Fruit fly (Drosophila melanogaster) Kc167 (cell line): Measurements from ENCODE around the gene CG42826.

Experiments used
- Myc ChIP-seq: fragments of >200 bp; optimal IDR thresholded peaks from 2 replicates; lab custom pipeline; 2017; ENCODE audit warnings: missing external identifiers
- Sin3A ChIP-seq: fragments of >200 bp; optimal IDR thresholded peaks from 2 replicates; lab custom pipeline; 2018; ENCODE audit warnings: missing external identifiers
- h ChIP-seq: fragments of >200 bp; optimal IDR thresholded peaks from 3 replicates; lab custom pipeline; 2018; ENCODE audit warnings: missing external identifiers
- insv ChIP-seq: fragments of >200 bp; optimal IDR thresholded peaks from 3 replicates; lab custom pipeline; 2018; ENCODE audit warnings: missing external identifiers
- psq ChIP-seq: fragments of >200 bp; optimal IDR thresholded peaks from 2 replicates; lab custom pipeline; 2017; ENCODE audit warnings: missing external identifiers
- ttk ChIP-seq: sonication (Bioruptor generic); optimal IDR thresholded peaks from 2 replicates; lab custom pipeline; 2017; ENCODE audit warnings: missing external identifiers

CG42826 gene

DNA sequence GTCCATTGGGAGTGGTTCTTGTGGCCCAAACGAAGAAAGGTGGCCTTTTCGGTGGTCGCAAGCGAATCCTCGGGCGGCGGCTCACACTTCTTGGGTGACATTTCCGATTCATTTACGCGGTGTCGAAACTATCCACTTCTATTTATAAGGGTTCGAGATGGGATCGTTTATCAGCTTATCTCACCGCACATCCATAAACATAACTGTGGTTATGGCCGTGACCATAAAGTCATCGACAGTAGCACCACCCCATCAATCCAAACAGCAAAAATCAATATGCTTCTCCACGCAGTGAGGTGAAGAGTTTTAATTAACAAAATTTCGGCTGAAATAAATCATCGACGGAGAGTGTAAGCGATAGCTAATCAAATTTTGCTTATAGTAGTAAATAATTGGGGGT, at the start of gene CG42826:
Gene CG42826, minus strand, starts transcription at position 101 of the 400 bp plus-strand sequence.
- no peak for TF ChIP-seq h (lab: Kevin White, UChicago)
- TF ChIP-seq ttk (lab: Kevin White, UChicago) = no peak
- TF ChIP-seq insv = no peak
- TF ChIP-seq Sin3A (lab: Kevin White, UChicago) = no peak
- no peak for TF ChIP-seq psq
- TF ChIP-seq Myc = no peak

DNA sequence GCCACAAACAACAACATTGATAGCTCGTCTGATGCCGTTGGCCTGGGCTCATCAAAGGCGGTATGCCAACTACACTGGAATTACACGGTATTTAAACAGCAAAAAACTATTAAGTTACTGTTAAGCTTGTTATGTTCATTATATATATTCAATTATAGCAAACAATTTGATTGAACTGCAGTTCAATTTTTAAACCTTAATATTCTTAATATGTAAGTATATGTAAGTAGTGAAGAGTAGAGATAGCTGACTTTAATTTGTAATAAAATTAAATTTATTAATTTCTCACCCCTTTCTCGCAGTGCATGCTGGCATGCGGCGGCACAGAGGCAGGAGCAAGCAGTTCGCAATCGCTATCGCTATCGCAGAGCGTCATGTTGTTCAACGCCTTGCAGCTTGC, 9.7 kb upstream of the CG42826 start:
- no peak for TF ChIP-seq h (lab: Kevin White, UChicago)
- TF ChIP-seq insv = no peak
- TF ChIP-seq ttk (lab: Kevin White, UChicago) = no peak
- no peak for TF ChIP-seq psq
- no peak for TF ChIP-seq Myc
- no peak for TF ChIP-seq Sin3A (lab: Kevin White, UChicago)

DNA sequence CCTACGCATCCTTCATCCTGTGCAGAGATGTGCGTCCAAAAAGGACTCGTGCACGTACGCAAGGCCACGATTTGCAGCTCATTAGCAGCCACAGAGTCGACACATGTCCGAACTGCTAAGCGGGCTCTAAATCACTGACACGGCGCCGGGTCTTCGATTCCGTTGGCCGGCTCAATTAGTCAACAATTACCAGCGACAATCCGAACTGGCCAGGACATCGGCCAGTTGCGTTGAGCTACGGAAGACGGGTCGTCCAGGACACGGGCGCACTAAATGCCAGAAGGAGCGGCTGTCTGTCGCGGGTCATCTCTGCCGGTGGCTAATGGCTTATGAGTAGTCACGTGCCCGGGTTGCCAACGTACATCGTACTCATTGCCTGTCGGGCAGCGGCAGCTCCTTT, 5.1 kb upstream of the CG42826 start:
- TF ChIP-seq Sin3A (lab: Kevin White, UChicago) = no peak
- TF ChIP-seq psq = no peak
- TF ChIP-seq h (lab: Kevin White, UChicago) = no peak
- no peak for TF ChIP-seq Myc
- TF ChIP-seq insv = no peak
- no peak for TF ChIP-seq ttk (lab: Kevin White, UChicago)

DNA sequence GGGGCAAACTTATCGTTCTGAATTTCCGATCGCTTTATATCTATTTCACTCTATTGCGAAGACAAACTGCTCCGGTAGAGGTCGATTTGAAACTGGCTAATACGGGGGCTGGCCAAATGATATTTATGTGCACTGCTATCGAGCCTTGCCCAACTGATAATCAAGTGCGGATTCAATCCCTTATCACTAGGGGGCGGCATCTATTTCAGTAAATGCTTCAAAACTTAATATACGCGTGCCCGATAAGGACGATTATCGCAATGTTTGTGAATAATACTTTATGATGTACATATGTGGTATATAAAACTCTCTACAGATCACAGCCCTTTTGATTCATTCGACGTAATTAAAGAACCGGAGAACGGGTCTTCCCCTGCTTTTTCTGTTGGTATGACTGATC, 2.7 kb downstream of the CG42826 start, which contains the start of gene Srg2:
Gene Srg2, minus strand, starts transcription at position 101 of the 400 bp plus-strand sequence.
- TF ChIP-seq insv = no peak
- no peak for TF ChIP-seq Sin3A (lab: Kevin White, UChicago)
- TF ChIP-seq psq = no peak
- no peak for TF ChIP-seq ttk (lab: Kevin White, UChicago)

DNA sequence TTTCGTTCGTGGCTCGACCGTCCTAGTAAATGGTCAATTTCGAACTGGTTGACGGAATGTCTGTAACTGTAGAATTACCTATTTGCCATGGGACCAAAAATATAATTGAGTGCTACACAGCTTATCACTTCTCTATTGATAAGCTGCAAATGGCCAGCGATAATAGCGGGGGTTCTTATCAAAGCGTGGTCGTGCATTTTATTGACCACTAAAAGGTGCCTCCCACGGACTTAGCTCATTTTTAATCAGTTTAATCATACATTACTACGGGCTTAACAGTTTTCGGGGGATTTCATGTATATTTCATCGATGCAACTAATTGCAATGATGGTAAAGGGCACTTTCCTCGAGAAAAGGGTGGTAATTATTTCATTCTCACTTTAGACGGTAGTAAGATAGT, 6.0 kb downstream of the CG42826 start, which contains the start of gene CG32054:
Gene CG32054, minus strand, starts transcription at position 17 of the 400 bp plus-strand sequence.
- TF ChIP-seq psq = no peak
- TF ChIP-seq ttk (lab: Kevin White, UChicago) = no peak
- TF ChIP-seq h (lab: Kevin White, UChicago) = no peak
- no peak for TF ChIP-seq Myc
- no peak for TF ChIP-seq insv
- no peak for TF ChIP-seq Sin3A (lab: Kevin White, UChicago)

DNA sequence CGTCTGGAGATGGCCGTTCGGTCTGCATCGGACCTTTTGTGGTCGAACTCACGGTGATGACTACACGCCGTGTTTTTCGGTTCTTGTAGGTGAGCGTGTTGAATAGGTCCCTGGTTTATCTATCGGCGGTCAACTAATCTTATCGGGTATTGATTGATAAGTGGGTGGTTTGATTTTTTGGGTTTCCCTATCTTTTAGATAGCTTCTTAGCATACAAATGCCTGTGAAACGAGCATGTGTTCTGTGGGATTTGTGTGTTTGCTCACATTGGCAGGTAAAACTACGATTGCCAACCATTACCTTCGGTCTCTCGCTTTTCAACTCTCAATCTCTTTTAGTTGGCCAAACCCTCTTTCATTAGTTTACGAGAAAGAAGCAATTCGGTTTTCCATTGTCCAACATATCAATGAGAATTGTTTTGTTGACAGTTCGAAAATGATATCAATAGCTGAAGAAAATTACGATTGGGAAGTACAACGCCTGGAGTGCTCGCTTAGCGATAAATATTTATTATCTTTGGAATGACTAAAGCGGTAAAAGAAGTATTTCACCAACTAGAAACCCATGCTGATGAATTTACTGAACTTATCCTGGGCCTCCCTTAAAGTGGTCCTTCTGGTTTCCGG, 8.3 kb downstream of the CG42826 start, which contains the start of gene CG32053:
Gene CG32053, minus strand, starts transcription at position 69 of the 626 bp plus-strand sequence.
- no peak for TF ChIP-seq ttk (lab: Kevin White, UChicago)
- TF ChIP-seq h (lab: Kevin White, UChicago) = no peak
- no peak for TF ChIP-seq psq
- no peak for TF ChIP-seq Sin3A (lab: Kevin White, UChicago)
- no peak for TF ChIP-seq Myc
- no peak for TF ChIP-seq insv

DNA sequence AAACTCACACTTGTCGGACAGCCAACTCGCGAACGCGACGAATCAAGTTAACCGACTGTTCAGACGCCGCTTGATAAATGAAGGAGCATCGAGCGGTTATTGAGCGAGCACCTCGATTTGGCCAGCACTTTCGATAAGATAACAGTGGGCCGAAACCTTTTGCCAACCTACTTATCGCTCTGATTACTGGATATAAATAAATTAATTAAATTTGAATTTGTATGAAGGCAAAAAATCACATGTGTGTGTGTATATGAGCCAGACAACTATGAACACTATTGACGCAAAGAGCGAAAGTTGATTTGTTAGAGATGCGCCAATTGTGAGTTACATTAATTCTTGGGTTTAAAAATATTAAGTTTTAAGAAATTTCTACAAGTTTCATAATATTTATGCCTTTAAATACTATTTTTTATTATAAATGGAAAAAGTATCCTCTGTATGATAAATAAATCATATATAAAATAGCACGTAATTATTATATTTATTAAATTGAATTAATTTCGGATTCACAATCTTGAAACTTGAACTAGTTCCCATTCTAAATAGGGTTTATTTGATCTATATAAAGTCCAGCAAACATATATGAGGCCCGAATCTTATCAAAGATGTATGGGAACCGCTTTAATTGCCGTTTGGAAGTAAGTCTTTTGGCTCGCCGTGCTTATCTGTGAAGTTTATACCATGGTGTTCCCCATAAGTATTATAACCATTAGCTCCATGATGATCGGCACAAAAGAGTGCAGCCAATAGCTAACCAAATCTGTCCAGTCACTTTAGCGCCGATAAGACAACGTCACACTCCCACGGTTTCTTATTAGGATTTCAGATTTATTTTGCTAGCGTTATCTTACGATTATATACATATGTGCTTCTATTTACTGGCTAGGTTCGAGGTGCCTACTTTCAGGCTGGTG, 11.1 kb downstream of the CG42826 start, which contains the start of gene CG14160:
Gene CG14160, minus strand, starts transcription at position 51 of the 917 bp plus-strand sequence.
- TF ChIP-seq h (lab: Kevin White, UChicago) (no peak), Myc (no peak), psq (no peak), Sin3A (lab: Kevin White, UChicago) (no peak), insv (no peak), ttk (lab: Kevin White, UChicago) (no peak)

DNA sequence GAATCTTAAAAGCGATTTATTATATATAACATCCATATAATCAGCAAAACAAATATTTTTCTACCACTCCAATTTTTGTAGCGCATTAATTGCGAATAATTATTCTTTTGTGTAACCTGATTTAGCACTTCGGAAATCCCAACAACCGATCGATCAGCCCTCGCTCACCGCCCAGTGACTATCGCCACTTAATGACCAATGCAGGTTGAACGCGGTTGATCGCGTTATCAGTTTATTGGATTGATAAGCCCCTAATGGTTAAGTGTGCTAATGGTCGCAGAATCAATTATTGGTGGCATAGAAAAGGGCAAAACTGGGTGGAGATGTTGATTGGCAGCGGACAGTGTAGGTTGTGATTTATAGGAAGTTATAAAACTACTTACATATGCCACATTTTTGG, 12.3 kb downstream of the CG42826 start:
- TF ChIP-seq ttk (lab: Kevin White, UChicago) = no peak
- no peak for TF ChIP-seq Sin3A (lab: Kevin White, UChicago)
- no peak for TF ChIP-seq Myc
- no peak for TF ChIP-seq psq
- TF ChIP-seq insv = no peak
- TF ChIP-seq h (lab: Kevin White, UChicago) = no peak

DNA sequence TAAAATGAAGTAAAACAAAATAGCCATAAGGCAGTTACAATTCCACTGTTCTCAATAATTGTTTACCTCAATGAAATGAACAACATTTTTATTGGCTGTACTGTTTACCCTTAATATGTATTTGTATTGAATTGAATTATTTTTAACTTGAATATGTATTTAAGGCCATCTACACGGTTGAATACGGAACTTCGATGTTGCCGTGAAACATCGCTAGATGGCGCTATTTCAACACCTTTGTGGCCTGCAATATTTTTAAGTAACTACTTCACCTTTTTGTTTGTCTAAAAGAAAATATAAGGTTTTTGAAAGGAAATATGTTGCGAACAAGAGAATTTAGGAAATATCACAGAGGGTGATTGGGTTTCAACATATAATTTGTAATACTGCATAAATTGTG, 22.1 kb downstream of the CG42826 start:
- TF ChIP-seq ttk (lab: Kevin White, UChicago) = no peak
- TF ChIP-seq Myc = no peak
- TF ChIP-seq insv = no peak
- no peak for TF ChIP-seq psq

DNA sequence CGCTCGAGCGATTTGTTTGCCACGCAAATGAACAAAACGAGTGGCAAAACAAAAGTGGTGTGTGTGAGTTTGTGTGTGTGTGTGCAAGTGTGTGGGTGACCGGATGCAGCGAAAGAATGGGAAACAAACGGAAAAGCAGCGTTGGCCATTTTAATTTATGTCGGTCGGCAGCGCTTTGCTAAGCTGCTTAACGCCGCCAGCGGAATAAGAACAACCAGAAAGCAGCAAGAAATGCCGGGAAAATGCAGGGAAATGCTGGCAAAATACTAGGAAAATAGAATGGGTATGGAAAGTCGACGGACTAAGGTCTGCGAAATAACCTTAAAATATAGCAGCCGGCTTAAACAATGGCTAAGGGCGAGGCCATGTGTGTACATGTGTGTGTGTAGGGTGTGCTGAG, 48.1 kb downstream of the CG42826 start:
- no peak for TF ChIP-seq psq
